Worm (Caenorhabditis elegans) whole organism, midembryonic: ENCODE results near the gene T06D4.2.

Experiments
- T22C8.4 ChIP-seq: fragments of 200-800 bp; sonication (Bioruptor generic); IDR thresholded peaks from 2 replicates; pipeline ENCODE4 v1.3.6; 2022; ENCODE audit warnings: missing genetic modification characterization, missing compliant biosample characterization
- cog-1 ChIP-seq: sonication (generic microtip); optimal IDR thresholded peaks from 2 replicates; lab custom pipeline; 2016; ENCODE audit warnings: missing genetic modification characterization, missing compliant biosample characterization
- flt-1 ChIP-seq: fragments of 200-800 bp; sonication (Bioruptor generic); IDR thresholded peaks from 2 replicates; pipeline ENCODE4 v1.3.6; 2022; ENCODE audit warnings: missing genetic modification characterization, missing compliant biosample characterization
- klf-2 ChIP-seq: fragments of 200-800 bp; sonication (Bioruptor generic); conservative IDR thresholded peaks from 2 replicates; pipeline ENCODE4 v1.3.6; 2022; ENCODE audit warnings: missing genetic modification reagents, missing genetic modification characterization, missing compliant biosample characterization
- med-1 ChIP-seq: sonication (generic microtip); optimal IDR thresholded peaks from 2 replicates; lab custom pipeline; 2017; ENCODE audit warnings: missing genetic modification characterization, mild to moderate bottlenecking, missing compliant biosample characterization, antibody characterized with exemption, missing genetic modification reagents; ENCODE audit not compliant: insufficient read depth
- ref-1 ChIP-seq: fragments of 200-800 bp; sonication (Bioruptor generic); conservative IDR thresholded peaks from 2 replicates; pipeline ENCODE4 v1.3.6; 2022; ENCODE audit warnings: missing genetic modification reagents, missing genetic modification characterization, missing compliant biosample characterization
- tab-1 ChIP-seq: fragments of 200-800 bp; sonication (Bioruptor generic); IDR thresholded peaks from 2 replicates; pipeline ENCODE4 v1.3.6; 2022; ENCODE audit warnings: missing genetic modification characterization, missing compliant biosample characterization
- ztf-23 ChIP-seq: fragments of 200-800 bp; sonication (Bioruptor generic); IDR thresholded peaks from 2 replicates; pipeline ENCODE4 v1.3.6; 2022; ENCODE audit warnings: missing genetic modification reagents, missing genetic modification characterization, missing compliant biosample characterization
- ztf-29 ChIP-seq: fragments of 200-800 bp; sonication (Bioruptor generic); IDR thresholded peaks from 2 replicates; pipeline ENCODE4 v1.3.6; 2022; ENCODE audit warnings: missing genetic modification reagents, missing genetic modification characterization, missing compliant biosample characterization

T06D4.2 gene

ce11 chrII:3374779-3375178 is 10.9 kb downstream of the T06D4.2 start, which contains the start of gene bath-10:
Gene bath-10 (plus strand): TSS chrII:3375079.
- TF ChIP-seq med-1 (GFP tag; lab: Kevin White, UChicago): no peak
- TF ChIP-seq T22C8.4 (GFP tag; lab: Robert Waterston, UW): no peak
- TF ChIP-seq tab-1 (GFP tag; lab: Robert Waterston, UW): no peak
- no peak for TF ChIP-seq ztf-23
- TF ChIP-seq ref-1 (GFP tag; lab: Robert Waterston, UW): no peak
- TF ChIP-seq flt-1 (GFP tag; lab: Robert Waterston, UW): no peak
- TF ChIP-seq cog-1 (tag; lab: Kevin White, UChicago): no peak
- TF ChIP-seq klf-2 (GFP tag; lab: Robert Waterston, UW): no peak
- no peak for TF ChIP-seq ztf-29

DNA sequence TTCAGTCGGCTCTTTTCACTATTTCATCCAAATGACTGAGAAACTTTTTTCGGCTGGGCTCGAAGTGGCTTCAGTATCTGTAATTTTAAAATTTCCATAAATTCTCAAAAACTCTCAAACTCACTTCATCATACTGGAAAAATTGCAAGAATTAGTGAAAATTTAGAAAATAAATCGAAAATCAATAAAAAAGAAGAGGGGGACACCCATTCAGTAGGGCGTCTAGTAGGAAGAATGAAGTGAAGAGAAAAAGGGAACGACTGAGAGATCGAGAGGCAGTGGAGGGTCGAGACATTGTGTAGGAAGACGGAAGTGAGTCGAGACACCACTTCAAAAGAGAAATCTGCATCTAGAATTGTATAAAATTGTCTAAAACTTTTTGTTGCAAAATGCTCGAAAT is 11.8 kb downstream of the T06D4.2 start:
- TF ChIP-seq cog-1 (tag; lab: Kevin White, UChicago) (no peak), ref-1 (GFP tag; lab: Robert Waterston, UW) (no peak), klf-2 (GFP tag; lab: Robert Waterston, UW) (no peak), ztf-23 (no peak), T22C8.4 (GFP tag; lab: Robert Waterston, UW) (no peak), ztf-29 (no peak), flt-1 (GFP tag; lab: Robert Waterston, UW) (no peak), tab-1 (GFP tag; lab: Robert Waterston, UW) (no peak), med-1 (GFP tag; lab: Kevin White, UChicago) (no peak)

- TF ChIP-seq tab-1 (GFP tag; lab: Robert Waterston, UW) (no peak), T22C8.4 (GFP tag; lab: Robert Waterston, UW) (no peak), ztf-29 (no peak), cog-1 (tag; lab: Kevin White, UChicago) (no peak), ztf-23 (no peak)
These were observed 14.7 kb downstream of the T06D4.2 start, which contains the start of gene bath-23 for ce11 chrII:3371010-3371409. Gene bath-23 (plus strand): TSS chrII:3371310.

ce11 chrII:3370061-3370460 is 15.6 kb downstream of the T06D4.2 start, which contains the start of gene Y49F6C.8:
Gene Y49F6C.8 (minus strand): TSS chrII:3370111.
- TF ChIP-seq flt-1 (GFP tag; lab: Robert Waterston, UW) (no peak), cog-1 (tag; lab: Kevin White, UChicago) (no peak)

ce11 chrII:3368097-3368496 is 17.6 kb downstream of the T06D4.2 start, which contains the start of gene Y49F6C.7:
Gene Y49F6C.7 (minus strand): TSS chrII:3368197.
- TF ChIP-seq tab-1 (GFP tag; lab: Robert Waterston, UW) (no peak), flt-1 (GFP tag; lab: Robert Waterston, UW) (no peak), ztf-29 (no peak)

- TF ChIP-seq ztf-23: no peak
- TF ChIP-seq ref-1 (GFP tag; lab: Robert Waterston, UW): no peak
- no peak for TF ChIP-seq ztf-29
- no peak for TF ChIP-seq flt-1 (GFP tag; lab: Robert Waterston, UW)
- TF ChIP-seq klf-2 (GFP tag; lab: Robert Waterston, UW): no peak
- TF ChIP-seq med-1 (GFP tag; lab: Kevin White, UChicago): no peak
- TF ChIP-seq cog-1 (tag; lab: Kevin White, UChicago): no peak
- no peak for TF ChIP-seq tab-1 (GFP tag; lab: Robert Waterston, UW)
- TF ChIP-seq T22C8.4 (GFP tag; lab: Robert Waterston, UW): no peak
These were observed 18.6 kb downstream of the T06D4.2 start, which contains the start of gene Y49F6C.6 for ce11 chrII:3367100-3367499. Gene Y49F6C.6 (minus strand): TSS chrII:3367200.

DNA sequence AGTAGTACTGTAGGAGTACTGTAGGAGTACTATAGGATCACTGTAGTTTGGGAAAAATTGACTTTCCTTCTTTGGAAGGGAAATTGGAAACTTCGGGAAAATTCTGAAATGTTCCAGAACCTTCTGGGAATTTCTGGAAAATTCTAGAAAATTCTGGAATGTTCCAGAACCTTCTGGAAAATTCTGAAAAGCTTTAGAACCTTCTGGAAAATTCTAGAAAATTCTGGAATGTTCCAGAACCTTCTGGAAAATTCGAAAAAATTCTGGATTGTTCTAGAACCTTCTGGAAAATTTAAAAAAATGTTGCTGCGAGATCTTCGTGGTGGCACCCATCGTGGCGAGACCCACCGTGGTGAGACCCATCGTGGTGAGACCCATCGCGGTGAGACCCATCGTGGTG is 20.1 kb downstream of the T06D4.2 start:
- TF ChIP-seq flt-1 (GFP tag; lab: Robert Waterston, UW): peak; percentile 11; the same call in 1 of the 2 replicates

ce11 chrII:3358834-3359233 is 26.9 kb downstream of the T06D4.2 start, which contains the start of the genes lido-14 and bath-27:
Gene lido-14 (plus strand): TSS chrII:3359134.
Gene bath-27 (plus strand): TSS chrII:3359139.
- TF ChIP-seq cog-1 (tag; lab: Kevin White, UChicago) (no peak), flt-1 (GFP tag; lab: Robert Waterston, UW) (no peak), klf-2 (GFP tag; lab: Robert Waterston, UW) (no peak), med-1 (GFP tag; lab: Kevin White, UChicago) (no peak), ztf-29 (no peak), ztf-23 (no peak)

ce11 chrII:3349820-3350291 is 35.8 kb downstream of the T06D4.2 start, which contains the start of gene F14D2.8:
Gene F14D2.8 (minus strand): TSS chrII:3349870.
- no peak for TF ChIP-seq tab-1 (GFP tag; lab: Robert Waterston, UW)
- no peak for TF ChIP-seq med-1 (GFP tag; lab: Kevin White, UChicago)
- TF ChIP-seq ztf-23: no peak
- no peak for TF ChIP-seq T22C8.4 (GFP tag; lab: Robert Waterston, UW)
- no peak for TF ChIP-seq klf-2 (GFP tag; lab: Robert Waterston, UW)
- TF ChIP-seq ztf-29: no peak
- no peak for TF ChIP-seq ref-1 (GFP tag; lab: Robert Waterston, UW)

DNA sequence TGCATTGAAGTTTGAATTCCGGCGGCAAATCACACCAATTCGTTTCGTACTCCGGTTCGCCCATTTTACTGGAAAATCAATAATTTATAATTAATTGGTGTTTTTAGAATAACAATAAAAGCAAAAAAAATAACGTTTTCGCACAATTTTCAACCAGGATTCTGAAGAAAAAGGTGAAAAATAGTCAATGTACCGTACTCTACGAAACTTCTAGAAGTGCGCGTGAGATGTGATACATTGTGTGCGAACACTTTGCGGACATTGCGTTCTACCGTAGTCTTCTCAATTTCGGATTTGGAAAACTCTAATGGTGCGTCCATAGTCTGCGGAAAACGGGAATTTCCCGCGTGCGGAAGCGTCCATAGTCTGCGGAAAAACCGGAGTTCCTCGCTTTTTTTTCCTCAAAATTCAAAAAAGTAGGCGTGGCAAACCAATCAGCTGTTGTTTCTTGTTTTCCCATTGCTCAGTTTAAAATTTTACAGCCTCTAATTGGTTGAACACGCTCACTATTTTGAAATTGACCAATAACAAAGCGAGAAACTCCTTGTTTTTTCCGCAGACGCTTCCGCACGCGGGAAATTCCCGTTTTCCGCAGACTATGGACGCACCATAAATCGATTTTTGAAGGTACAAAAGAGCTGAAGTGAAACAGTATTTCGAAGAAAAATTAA is 37.6 kb downstream of the T06D4.2 start, which contains the start of the genes F14D2.14 and bath-29:
Gene F14D2.14, minus strand, starts transcription at position 51 of the 671 bp plus-strand sequence.
Gene bath-29, plus strand, starts transcription at position 621 of the 671 bp plus-strand sequence.
- TF ChIP-seq ztf-23: no peak
- TF ChIP-seq med-1 (GFP tag; lab: Kevin White, UChicago): no peak
- no peak for TF ChIP-seq cog-1 (tag; lab: Kevin White, UChicago)
